Fruit fly (Drosophila melanogaster) whole organism, wandering third instar larva: Measurements from ENCODE around the gene L2HGDH.

Source experiments
- Dfd ChIP-seq: fragments of >200 bp; optimal IDR thresholded peaks from 2 replicates; lab custom pipeline; 2017; ENCODE audit warnings: missing biosample characterization, missing genetic modification characterization
- Hnf4 ChIP-seq: fragments of 200-800 bp; sonication (Bioruptor generic); optimal IDR thresholded peaks from 2 replicates; lab custom pipeline; 2016; ENCODE audit warnings: missing biosample characterization, mild to moderate bottlenecking, missing genetic modification characterization
- Rel ChIP-seq, 2 experiments: fragments of 200-800 bp; sonication (Bioruptor generic) in 1 of 2; optimal IDR thresholded peaks; 2 replicates in 1 of 2; 3 replicates in 1 of 2; lab custom pipeline; 2016 to 2019; ENCODE audit warnings: mild to moderate bottlenecking in 2 of 2, missing biosample characterization in 2 of 2, missing genetic modification characterization in 2 of 2, moderate library complexity in 1 of 2
- sage ChIP-seq: fragments of 200-800 bp; sonication (Bioruptor generic); optimal IDR thresholded peaks from 2 replicates; lab custom pipeline; 2016; ENCODE audit warnings: missing biosample characterization, mild to moderate bottlenecking, missing genetic modification characterization
- tai ChIP-seq: sonication (Bioruptor generic); optimal IDR thresholded peaks from 2 replicates; lab custom pipeline; 2016; ENCODE audit warnings: missing biosample characterization, missing genetic modification characterization
- woc ChIP-seq: sonication (Bioruptor generic); optimal IDR thresholded peaks from 2 replicates; lab custom pipeline; 2016; ENCODE audit warnings: missing biosample characterization, mild to moderate bottlenecking, missing genetic modification characterization

- TF ChIP-seq Rel (GFP tag; optimal IDR thresholded peaks at IDR 0.05; lab: Kevin White, UChicago) = no peak
- no peak for TF ChIP-seq Rel (tag; optimal IDR thresholded peaks at IDR 0.05; lab: Kevin White, UChicago)
- TF ChIP-seq woc (GFP tag; lab: Kevin White, UChicago) = no peak
- no peak for TF ChIP-seq sage (GFP tag; lab: Kevin White, UChicago)
- TF ChIP-seq Dfd (GFP tag; lab: Kevin White, UChicago) = no peak
- TF ChIP-seq tai = no peak
- no peak for TF ChIP-seq Hnf4 (GFP tag; lab: Kevin White, UChicago)
Observed at dm6 chr2L:18981947-18982579, 7.8 kb upstream of the L2HGDH start.
